Worm (Caenorhabditis elegans): ENCODE results near the gene F02D10.3.

The F02D10.3 gene

DNA sequence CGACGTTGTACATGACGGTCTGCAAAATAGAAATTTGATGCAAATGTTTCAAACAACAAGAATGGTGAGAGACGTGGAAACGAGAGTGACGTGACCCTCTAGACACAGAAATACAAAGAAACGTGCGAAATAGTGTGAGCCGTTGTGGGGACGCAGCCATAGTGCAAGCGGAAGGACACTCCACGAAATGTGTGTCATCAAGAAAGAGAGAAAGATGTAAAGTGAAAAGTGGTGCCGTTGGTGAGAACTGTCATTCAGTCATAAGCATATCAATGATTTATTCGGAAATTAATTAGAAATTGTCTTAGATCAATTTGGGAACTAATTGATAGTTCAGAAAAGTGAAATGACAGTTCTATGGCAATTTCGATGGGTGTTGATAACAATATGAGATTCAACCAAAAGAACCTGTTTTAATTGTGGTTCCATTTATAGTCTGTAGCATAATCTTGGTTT is 42.5 kb downstream of the F02D10.3 start, which contains the start of gene C29F7.3 (continued):
- TF ChIP-seq cebp-1 (GFP tag; IDR thresholded peaks at IDR 0.05) (no peak), cebp-1 (tag; optimal IDR thresholded peaks at IDR 0.05) (no peak), lag-1 (GFP tag; IDR thresholded peaks at IDR 0.05) (no peak), aptf-2 (GFP tag; conservative IDR thresholded peaks at IDR 0.05) (no peak), lin-35 (GFP tag; optimal IDR thresholded peaks at IDR 0.05) (no peak), dpff-1 (tag; optimal IDR thresholded peaks at IDR 0.05) (no peak), ztf-25 (GFP tag; IDR thresholded peaks at IDR 0.05) (no peak)

DNA sequence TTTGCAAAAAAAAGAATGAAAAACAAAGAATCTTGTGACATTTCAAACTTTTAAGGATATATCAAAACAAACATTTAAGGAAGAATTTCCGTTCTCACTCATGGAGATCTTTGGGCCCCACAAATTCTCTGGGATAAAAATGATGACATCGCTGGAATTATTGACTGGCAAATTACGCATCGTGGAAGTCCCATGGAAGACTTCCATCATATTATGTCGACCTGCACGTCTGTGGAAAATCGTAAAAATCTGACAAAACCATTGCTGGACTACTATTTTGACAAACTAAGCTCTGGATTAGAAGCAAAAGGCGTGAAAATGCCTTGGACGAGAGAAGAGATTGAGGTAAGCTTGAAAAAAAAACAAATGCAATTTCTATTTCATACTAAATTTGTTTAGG is 44.9 kb downstream of the F02D10.3 start:
- TF ChIP-seq cebp-1 (GFP tag; IDR thresholded peaks at IDR 0.05) (no peak), cebp-1 (tag; optimal IDR thresholded peaks at IDR 0.05) (no peak), hlh-12 (tag; optimal IDR thresholded peaks at IDR 0.05) (no peak), T26A5.8 (tag; optimal IDR thresholded peaks at IDR 0.05) (no peak), madf-10 (tag; optimal IDR thresholded peaks at IDR 0.05) (no peak), somi-1 (GFP tag; optimal IDR thresholded peaks at IDR 0.05) (no peak)

DNA sequence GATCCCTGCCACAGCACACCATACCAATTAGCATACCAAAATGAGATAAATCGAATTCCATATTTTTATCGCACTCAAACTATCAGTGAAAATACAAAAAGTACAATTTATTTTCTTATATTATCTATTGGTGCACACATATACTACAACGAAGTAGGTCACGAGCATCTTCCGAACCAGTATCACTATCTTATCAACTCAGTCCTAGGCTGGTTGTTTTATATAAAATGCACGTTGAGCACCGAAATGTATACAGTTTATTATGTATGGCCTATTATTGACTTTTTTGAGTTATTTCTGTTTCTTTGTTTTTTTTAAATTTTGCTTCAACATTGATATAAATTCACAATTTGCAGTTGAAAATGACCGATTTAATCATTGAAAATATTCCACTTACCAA is 46.7 kb downstream of the F02D10.3 start, which contains the start of gene C29F7.2:
Gene C29F7.2 (plus strand): TSS at position 357 of the 400 bp plus-strand sequence.
- no peak for TF ChIP-seq Y95B8A.8 (GFP tag; IDR thresholded peaks at IDR 0.05)
- TF ChIP-seq tbp1 (GFP tag; optimal IDR thresholded peaks at IDR 0.05), result peak; percentile 31
- TF ChIP-seq nhr-80 (tag; optimal IDR thresholded peaks at IDR 0.05), result peak; percentile 44

DNA sequence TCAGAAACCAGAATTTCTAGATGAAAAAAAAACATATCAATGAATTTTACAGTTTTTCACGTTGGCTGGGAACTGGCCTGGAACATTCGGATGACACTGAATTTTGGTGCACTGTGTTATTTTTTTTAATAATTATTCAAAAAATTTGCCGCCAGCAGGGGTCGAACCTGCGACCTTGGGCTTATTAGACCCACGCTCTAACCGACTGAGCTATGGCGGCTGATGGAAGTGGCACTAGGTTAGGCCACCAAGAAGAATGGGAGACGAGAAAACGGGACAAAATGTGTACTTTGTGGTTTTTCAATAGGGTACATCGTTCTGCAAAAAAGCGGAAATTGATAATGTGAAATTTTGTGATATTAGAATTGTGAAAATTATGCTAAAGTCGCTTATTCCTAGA is 47.4 kb downstream of the F02D10.3 start:
- TF ChIP-seq T07F8.4 (tag; optimal IDR thresholded peaks at IDR 0.05) (peak; percentile 12), xnd-1 (tag; optimal IDR thresholded peaks at IDR 0.05) (no peak), lag-1 (GFP tag; IDR thresholded peaks at IDR 0.05) (no peak), F23B12.7 (tag; optimal IDR thresholded peaks at IDR 0.05; ENCODE audit: insufficient read depth) (peak; percentile 64), lin-26 (GFP tag; IDR thresholded peaks at IDR 0.05) (peak; percentile 69), attf-3 (GFP tag; conservative IDR thresholded peaks at IDR 0.05) (no peak), chd-7 (tag; optimal IDR thresholded peaks at IDR 0.05) (peak; percentile 55), rcor-1 (GFP tag; IDR thresholded peaks at IDR 0.05) (peak; percentile 36; the same call in 1 of the 2 replicates), madf-10 (tag; optimal IDR thresholded peaks at IDR 0.05) (peak; percentile 44), mxl-1 (tag; optimal IDR thresholded peaks at IDR 0.05) (peak; percentile 33), lin-40 (tag; optimal IDR thresholded peaks at IDR 0.05) (peak; percentile 43), snpc-1.3 (tag; optimal IDR thresholded peaks at IDR 0.05; ENCODE audit: insufficient read depth) (peak; percentile 39), die-1 (tag; optimal IDR thresholded peaks at IDR 0.05) (peak; percentile 65), egl-44 (GFP tag; IDR thresholded peaks at IDR 0.05) (peak; percentile 50; the same call in 1 of the 2 replicates), ama-1 (optimal IDR thresholded peaks at IDR 0.05) (no peak), ama-1 (GFP tag; optimal IDR thresholded peaks at IDR 0.05) (peak in 1 of 2 experiments; percentile 58), ceh-79 (tag; optimal IDR thresholded peaks at IDR 0.05) (peak; percentile 13), hlh-26 (GFP tag; conservative IDR thresholded peaks at IDR 0.05) (no peak), ztf-18 (tag; optimal IDR thresholded peaks at IDR 0.05) (peak; percentile 40), him-1 (tag; optimal IDR thresholded peaks at IDR 0.05) (peak; percentile 85), lin-35 (GFP tag; optimal IDR thresholded peaks at IDR 0.05) (peak in 1 of 3 experiments; percentile 20), ztf-22 (GFP tag; optimal IDR thresholded peaks at IDR 0.05) (no peak), snpc-4 (GFP tag; optimal IDR thresholded peaks at IDR 0.05) (peak; percentile 75), snpc-4 (tag; optimal IDR thresholded peaks at IDR 0.05) (peak in 3 of 4 experiments; percentile 3 to 82 (median 72)), repo-1 (tag; optimal IDR thresholded peaks at IDR 0.05) (no peak), dpff-1 (tag; optimal IDR thresholded peaks at IDR 0.05) (no peak), K11D2.4 (GFP tag; IDR thresholded peaks at IDR 0.05) (no peak), rpc-1 (optimal IDR thresholded peaks at IDR 0.05) (peak; percentile 69), rpc-1 (tag; optimal IDR thresholded peaks at IDR 0.05) (peak; percentile 79), tlf-1 (GFP tag; optimal IDR thresholded peaks at IDR 0.05) (no peak), snpc-3.4 (tag; optimal IDR thresholded peaks at IDR 0.05) (peak; percentile 49), dox-1 (GFP tag; IDR thresholded peaks at IDR 0.05) (no peak), F55B11.4 (tag; optimal IDR thresholded peaks at IDR 0.05; ENCODE audit: borderline replicate concordance, insufficient read depth) (no peak), D2030.7 (GFP tag; IDR thresholded peaks at IDR 0.05) (peak; percentile 50)
